Fruit fly (Drosophila melanogaster) S2 (cell line): ENCODE measurements around the gene cib.
A peak's percentile ranks its signal among the peaks of the same experiment; 100 is the strongest.

ENCODE experiments used
- CG8478 ChIP-seq: fragments of >200 bp; optimal IDR thresholded peaks from 2 replicates; lab custom pipeline; 2018
- CTCF ChIP-seq, 2 experiments: fragments of >200 bp; optimal IDR thresholded peaks; 2 replicates each; lab custom pipeline; 2018

The cib gene

dm6 chrX:4105830-4106233, at the start of gene cib:
Gene cib (plus strand): TSS chrX:4106113.
- no peak for TF ChIP-seq CG8478 (lab: Kevin White, UChicago)
- TF ChIP-seq CTCF (optimal IDR thresholded peaks at IDR 0.05; lab: Kevin White, UChicago), result peak; percentile 75 to 79

dm6 chrX:4061502-4061901, 44.4 kb upstream of the cib start:
- no peak for TF ChIP-seq CG8478 (lab: Kevin White, UChicago)

dm6 chrX:4075430-4075829, 30.5 kb upstream of the cib start, which contains the start of gene CG43689:
Gene CG43689 (plus strand): TSS chrX:4075743.
- TF ChIP-seq CTCF (optimal IDR thresholded peaks at IDR 0.05; lab: Kevin White, UChicago) (no peak), CG8478 (lab: Kevin White, UChicago) (no peak)

- TF ChIP-seq CG8478 (lab: Kevin White, UChicago) (no peak), CTCF (optimal IDR thresholded peaks at IDR 0.05; lab: Kevin White, UChicago) (no peak)
These were observed 16.8 kb upstream of the cib start for dm6 chrX:4089012-4089649.

dm6 chrX:4100824-4101368, 5.0 kb upstream of the cib start, which contains the start of the genes Cmtr1 and CG15375:
Gene Cmtr1 (minus strand): TSS chrX:4101031.
Gene CG15375 (plus strand): TSS chrX:4101318.
- TF ChIP-seq CG8478 (lab: Kevin White, UChicago), result no peak
- TF ChIP-seq CTCF (optimal IDR thresholded peaks at IDR 0.05; lab: Kevin White, UChicago), result no peak

- no peak for TF ChIP-seq CTCF (optimal IDR thresholded peaks at IDR 0.05; lab: Kevin White, UChicago)
- no peak for TF ChIP-seq CG8478 (lab: Kevin White, UChicago)
These were observed 1.8 kb upstream of the cib start, which contains the start of the genes Xpac and brn for dm6 chrX:4104132-4104531. Gene Xpac (minus strand): TSS chrX:4104197. Gene brn (plus strand): TSS chrX:4104342.

dm6 chrX:4106240-4106639, 327 bp downstream of the cib start:
- TF ChIP-seq CG8478 (lab: Kevin White, UChicago), result no peak
- no peak for TF ChIP-seq CTCF (optimal IDR thresholded peaks at IDR 0.05; lab: Kevin White, UChicago)

dm6 chrX:4106756-4107155, 843 bp downstream of the cib start:
- TF ChIP-seq CTCF (optimal IDR thresholded peaks at IDR 0.05; lab: Kevin White, UChicago), result no peak
- TF ChIP-seq CG8478 (lab: Kevin White, UChicago), result no peak

dm6 chrX:4107261-4108113, 1.6 kb downstream of the cib start:
- TF ChIP-seq CG8478 (lab: Kevin White, UChicago) (no peak), CTCF (optimal IDR thresholded peaks at IDR 0.05; lab: Kevin White, UChicago) (no peak)

- TF ChIP-seq CG8478 (lab: Kevin White, UChicago), result no peak
- no peak for TF ChIP-seq CTCF (optimal IDR thresholded peaks at IDR 0.05; lab: Kevin White, UChicago)
These were observed 2.2 kb downstream of the cib start for dm6 chrX:4108114-4108439.

- TF ChIP-seq CTCF (optimal IDR thresholded peaks at IDR 0.05; lab: Kevin White, UChicago) (peak in 1 of 2 experiments; percentile 25), CG8478 (lab: Kevin White, UChicago) (no peak)
These were observed 2.8 kb downstream of the cib start for dm6 chrX:4108612-4109173.

dm6 chrX:4113698-4114216, 7.8 kb downstream of the cib start, which contains the start of the genes dgt4 and Nsun2:
Gene dgt4 (plus strand): TSS chrX:4113701.
Gene Nsun2 (minus strand): TSS chrX:4113734.
- no peak for TF ChIP-seq CTCF (optimal IDR thresholded peaks at IDR 0.05; lab: Kevin White, UChicago)
- no peak for TF ChIP-seq CG8478 (lab: Kevin White, UChicago)

- no peak for TF ChIP-seq CG8478 (lab: Kevin White, UChicago)
- TF ChIP-seq CTCF (optimal IDR thresholded peaks at IDR 0.05; lab: Kevin White, UChicago), result peak in 1 of 2 experiments; percentile 29
These were observed 11.2 kb downstream of the cib start, which contains the start of the genes tyf and Tip60 for dm6 chrX:4116834-4117736. Gene tyf (plus strand): TSS chrX:4117020. Gene Tip60 (minus strand): TSS chrX:4117487.
